Fruit fly (Drosophila melanogaster): Measurements from ENCODE around the gene CG8010.

CG8010 gene

dm6 chrX:19297899-19298784 lies 29.4 kb upstream of the CG8010 start, which contains the start of gene CG8034:
Gene CG8034 (minus strand): TSS chrX:19298162.
- peak; percentile 90 for TF ChIP-seq emc (GFP tag; optimal IDR thresholded peaks at IDR 0.05)
- 0 out of 3 replicates have a peak, but pooled peaks have one; percentile 61 for TF ChIP-seq CG2199 (GFP tag; IDR thresholded peaks at IDR 0.05)
- peak; percentile 95 to 98 for TF ChIP-seq bsh (GFP tag; optimal IDR thresholded peaks at IDR 0.05)
- peak in 1 of 2 experiments; percentile 88 for TF ChIP-seq Hr78 (GFP tag; optimal IDR thresholded peaks at IDR 0.05)
- peak; percentile 60; the same call in 2 of the 3 replicates for TF ChIP-seq vnd (GFP tag; IDR thresholded peaks at IDR 0.05; ENCODE audit: partially characterized antibody)
- TF ChIP-seq Dad (GFP tag; optimal IDR thresholded peaks at IDR 0.05), result peak; percentile 93
- peak; percentile 94 for TF ChIP-seq gro (GFP tag; optimal IDR thresholded peaks at IDR 0.05)
- peak; percentile 93 for TF ChIP-seq CG4820 (GFP tag; optimal IDR thresholded peaks at IDR 0.05)
- TF ChIP-seq CG11504 (tag; optimal IDR thresholded peaks at IDR 0.05), result peak; percentile 97
- peak; percentile 97 for TF ChIP-seq zfh2 (GFP tag; optimal IDR thresholded peaks at IDR 0.05)
- peak; percentile 96 for TF ChIP-seq sug (tag; optimal IDR thresholded peaks at IDR 0.05)
- TF ChIP-seq CG1832 (GFP tag; optimal IDR thresholded peaks at IDR 0.05), result no peak
- peak; percentile 96 for TF ChIP-seq CG4424 (GFP tag; optimal IDR thresholded peaks at IDR 0.05)
- no peak for TF ChIP-seq hbn (GFP tag; IDR thresholded peaks at IDR 0.05; ENCODE audit: partially characterized antibody)
- peak; percentile 98 for TF ChIP-seq Fer1 (GFP tag; optimal IDR thresholded peaks at IDR 0.05)
- TF ChIP-seq Drgx (GFP tag; IDR thresholded peaks at IDR 0.05), result peak; percentile 96
- peak in 1 of 2 experiments; percentile 83 for TF ChIP-seq Dfd (GFP tag; optimal IDR thresholded peaks at IDR 0.05)
- peak; percentile 83 for TF ChIP-seq ro (GFP tag; IDR thresholded peaks at IDR 0.05)
- peak; percentile 90 for TF ChIP-seq crc (GFP tag; optimal IDR thresholded peaks at IDR 0.05)
- TF ChIP-seq Meics (GFP tag; optimal IDR thresholded peaks at IDR 0.05), result peak; percentile 97
- TF ChIP-seq Hmr (GFP tag; optimal IDR thresholded peaks at IDR 0.05), result peak; percentile 98
- TF ChIP-seq CG7839 (tag; optimal IDR thresholded peaks at IDR 0.05), result peak; percentile 98
- TF ChIP-seq unc-4 (GFP tag; IDR thresholded peaks at IDR 0.05; ENCODE audit: partially characterized antibody), result no peak
- TF ChIP-seq sc (optimal IDR thresholded peaks at IDR 0.05), result no peak
- peak; percentile 93 for TF ChIP-seq sc (GFP tag; optimal IDR thresholded peaks at IDR 0.05)
- TF ChIP-seq Usf (GFP tag; optimal IDR thresholded peaks at IDR 0.05), result peak; percentile 97
- peak; percentile 47 for TF ChIP-seq MESR4 (GFP tag; optimal IDR thresholded peaks at IDR 0.05)
- peak; percentile 96 for TF ChIP-seq CG12744 (GFP tag; optimal IDR thresholded peaks at IDR 0.05)
- TF ChIP-seq CG10267 (tag; optimal IDR thresholded peaks at IDR 0.05), result peak; percentile 91
- TF ChIP-seq Ets65A (GFP tag), result peak; percentile 99
- TF ChIP-seq lab (GFP tag; optimal IDR thresholded peaks at IDR 0.05), result peak; percentile 98
- peak; percentile 96 for TF ChIP-seq CG32767 (GFP tag; IDR thresholded peaks at IDR 0.05)
- TF ChIP-seq CG3726 (GFP tag; IDR thresholded peaks at IDR 0.05), result peak; percentile 90
- peak; percentile 95 for TF ChIP-seq CG30431 (GFP tag; optimal IDR thresholded peaks at IDR 0.05)
- TF ChIP-seq row (GFP tag; IDR thresholded peaks at IDR 0.05), result peak; percentile 98
- peak in 1 of 3 experiments; percentile 86 for TF ChIP-seq Stat92E (GFP tag; optimal IDR thresholded peaks at IDR 0.05)
- TF ChIP-seq CG2120 (GFP tag; optimal IDR thresholded peaks at IDR 0.05), result peak; percentile 98
- peak; percentile 87 for TF ChIP-seq CG3065 (GFP tag; optimal IDR thresholded peaks at IDR 0.05)
- TF ChIP-seq CG31365 (tag; optimal IDR thresholded peaks at IDR 0.05), result peak; percentile 81
- peak; percentile 93 for TF ChIP-seq CG12104 (GFP tag; optimal IDR thresholded peaks at IDR 0.05)
- TF ChIP-seq CG13624 (GFP tag; optimal IDR thresholded peaks at IDR 0.05), result peak; percentile 97
- peak; percentile 96 for TF ChIP-seq CG12219 (GFP tag; optimal IDR thresholded peaks at IDR 0.05)
- TF ChIP-seq insv (GFP tag; optimal IDR thresholded peaks at IDR 0.05), result peak; percentile 52 to 74
- peak; percentile 92 for TF ChIP-seq gsb (GFP tag; IDR thresholded peaks at IDR 0.05)
- TF ChIP-seq D (optimal IDR thresholded peaks at IDR 0.05), result peak; percentile 13
- peak; percentile 97 for TF ChIP-seq D (GFP tag; optimal IDR thresholded peaks at IDR 0.05)
- TF ChIP-seq CG15073 (GFP tag; optimal IDR thresholded peaks at IDR 0.05), result peak; percentile 55
- TF ChIP-seq Neu2 (GFP tag; optimal IDR thresholded peaks at IDR 0.05; ENCODE audit: borderline replicate concordance), result peak; percentile 69
